Fruit fly (Drosophila melanogaster) Kc167 (cell line): Measurements from ENCODE around the gene Snoo.

ENCODE experiments used
- Myc ChIP-seq: fragments of >200 bp; optimal IDR thresholded peaks from 2 replicates; lab custom pipeline; 2017; ENCODE audit warnings: missing external identifiers
- Sin3A ChIP-seq: fragments of >200 bp; optimal IDR thresholded peaks from 2 replicates; lab custom pipeline; 2018; ENCODE audit warnings: missing external identifiers
- h ChIP-seq: fragments of >200 bp; optimal IDR thresholded peaks from 3 replicates; lab custom pipeline; 2018; ENCODE audit warnings: missing external identifiers
- insv ChIP-seq: fragments of >200 bp; optimal IDR thresholded peaks from 3 replicates; lab custom pipeline; 2018; ENCODE audit warnings: missing external identifiers
- psq ChIP-seq: fragments of >200 bp; optimal IDR thresholded peaks from 2 replicates; lab custom pipeline; 2017; ENCODE audit warnings: missing external identifiers
- ttk ChIP-seq: sonication (Bioruptor generic); optimal IDR thresholded peaks from 2 replicates; lab custom pipeline; 2017; ENCODE audit warnings: missing external identifiers

Gene Snoo

dm6 chr2L:7841244-7841643, 142.8 kb downstream of the Snoo start:
- TF ChIP-seq psq (lab: Kevin White, UChicago), result no peak
- TF ChIP-seq insv (lab: Kevin White, UChicago), result no peak
- TF ChIP-seq Myc (lab: Kevin White, UChicago), result no peak
- TF ChIP-seq Sin3A (lab: Kevin White, UChicago), result no peak
- TF ChIP-seq ttk, result no peak
- TF ChIP-seq h (lab: Kevin White, UChicago), result no peak
